Worm (Caenorhabditis elegans): Measurements from ENCODE around the gene bli-2.

The bli-2 gene

DNA sequence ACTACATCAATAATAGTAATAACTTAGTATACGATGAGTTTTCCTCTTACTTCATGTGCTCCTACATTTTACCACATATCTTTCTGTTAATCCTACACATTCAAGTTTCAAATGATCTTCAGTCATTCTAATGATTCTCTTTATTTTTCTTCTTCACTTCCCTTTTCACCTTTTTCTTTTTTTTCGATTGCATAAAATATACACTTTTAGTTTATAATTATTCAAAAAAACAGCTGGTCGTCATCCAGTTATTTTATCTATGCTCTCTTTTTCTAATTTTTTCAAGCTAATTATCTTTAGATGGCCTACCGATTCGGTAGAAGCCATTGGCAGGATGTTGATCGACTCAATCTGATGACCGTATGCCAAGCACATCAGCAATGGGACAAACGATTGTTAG, 2.0 kb upstream of the bli-2 start, which contains the start of gene F59E12.1:
Gene F59E12.1 (plus strand): TSS at position 301 of the 400 bp plus-strand sequence.
- no peak for TF ChIP-seq ham-2 (GFP tag; optimal IDR thresholded peaks at IDR 0.05)
- no peak for TF ChIP-seq unc-120 (tag; optimal IDR thresholded peaks at IDR 0.05; ENCODE audit: poor library complexity, severe bottlenecking)
- no peak for TF ChIP-seq sptf-1 (tag; optimal IDR thresholded peaks at IDR 0.05)
- TF ChIP-seq M03D4.4 (tag; optimal IDR thresholded peaks at IDR 0.05): no peak
- no peak for TF ChIP-seq lin-32 (GFP tag; optimal IDR thresholded peaks at IDR 0.05)
- TF ChIP-seq ztf-11 (tag; optimal IDR thresholded peaks at IDR 0.05): no peak
- no peak for TF ChIP-seq ces-1 (GFP tag; optimal IDR thresholded peaks at IDR 0.05)
- no peak for TF ChIP-seq elt-3 (tag; optimal IDR thresholded peaks at IDR 0.05)
- no peak for TF ChIP-seq nhr-76 (tag; optimal IDR thresholded peaks at IDR 0.05)
- TF ChIP-seq nhr-12 (tag; optimal IDR thresholded peaks at IDR 0.05): no peak
- no peak for TF ChIP-seq cnd-1 (tag; optimal IDR thresholded peaks at IDR 0.05)
- TF ChIP-seq ceh-39 (tag; optimal IDR thresholded peaks at IDR 0.05): no peak
- no peak for TF ChIP-seq blmp-1 (tag; optimal IDR thresholded peaks at IDR 0.05)
- no peak for TF ChIP-seq zip-8 (tag; optimal IDR thresholded peaks at IDR 0.05)
- no peak for TF ChIP-seq mab-5 (tag; optimal IDR thresholded peaks at IDR 0.05)
- no peak for TF ChIP-seq ceh-43 (GFP tag; optimal IDR thresholded peaks at IDR 0.05)
- TF ChIP-seq mep-1 (tag; optimal IDR thresholded peaks at IDR 0.05): no peak
- no peak for TF ChIP-seq flh-1 (GFP tag; optimal IDR thresholded peaks at IDR 0.05)
- no peak for TF ChIP-seq pha-4 (tag; optimal IDR thresholded peaks at IDR 0.05)

ce11 chrII:5651426-5651825, 808 bp downstream of the bli-2 start:
- TF ChIP-seq pha-4 (tag; optimal IDR thresholded peaks at IDR 0.05): no peak
- TF ChIP-seq hlh-1 (tag; optimal IDR thresholded peaks at IDR 0.05): no peak
- no peak for TF ChIP-seq unc-39 (tag; optimal IDR thresholded peaks at IDR 0.05)
- no peak for TF ChIP-seq ceh-39 (tag; optimal IDR thresholded peaks at IDR 0.05)
- TF ChIP-seq ham-2 (GFP tag; optimal IDR thresholded peaks at IDR 0.05): no peak
- no peak for TF ChIP-seq unc-120 (tag; optimal IDR thresholded peaks at IDR 0.05; ENCODE audit: poor library complexity, severe bottlenecking)

- TF ChIP-seq sptf-1 (tag; optimal IDR thresholded peaks at IDR 0.05) (peak; percentile 32), pha-4 (tag; optimal IDR thresholded peaks at IDR 0.05) (peak; percentile 28), lin-13 (tag; optimal IDR thresholded peaks at IDR 0.05) (peak; percentile 6), lsy-2 (tag; optimal IDR thresholded peaks at IDR 0.05) (peak; percentile 80), ceh-43 (GFP tag; optimal IDR thresholded peaks at IDR 0.05) (no peak), ceh-39 (tag; optimal IDR thresholded peaks at IDR 0.05) (peak; percentile 96), nhr-2 (tag; optimal IDR thresholded peaks at IDR 0.05) (peak; percentile 23), M03D4.4 (tag; optimal IDR thresholded peaks at IDR 0.05) (no peak), zip-8 (tag; optimal IDR thresholded peaks at IDR 0.05) (no peak), unc-62 (GFP tag; optimal IDR thresholded peaks at IDR 0.05) (peak; percentile 1), mls-2 (tag; optimal IDR thresholded peaks at IDR 0.05) (no peak), elt-1 (tag; optimal IDR thresholded peaks at IDR 0.05; ENCODE audit: borderline replicate concordance, insufficient read depth) (no peak), ztf-11 (tag; optimal IDR thresholded peaks at IDR 0.05) (no peak), nhr-237 (tag; optimal IDR thresholded peaks at IDR 0.05) (peak; percentile 40), elt-3 (tag; optimal IDR thresholded peaks at IDR 0.05) (no peak), ceh-83 (GFP tag; optimal IDR thresholded peaks at IDR 0.05) (no peak), nhr-12 (tag; optimal IDR thresholded peaks at IDR 0.05) (no peak), ces-1 (GFP tag; optimal IDR thresholded peaks at IDR 0.05) (no peak), flh-1 (GFP tag; optimal IDR thresholded peaks at IDR 0.05) (no peak), sem-2 (GFP tag; optimal IDR thresholded peaks at IDR 0.05) (no peak), snpc-4 (tag; optimal IDR thresholded peaks at IDR 0.05) (no peak), ham-2 (GFP tag; optimal IDR thresholded peaks at IDR 0.05) (no peak), nhr-28 (tag; optimal IDR thresholded peaks at IDR 0.05) (no peak), hlh-1 (tag; optimal IDR thresholded peaks at IDR 0.05) (peak; percentile 76), bed-3 (GFP tag; optimal IDR thresholded peaks at IDR 0.05) (no peak), drap-1 (GFP tag; optimal IDR thresholded peaks at IDR 0.05) (no peak), lin-32 (GFP tag; optimal IDR thresholded peaks at IDR 0.05) (no peak), mab-5 (tag; optimal IDR thresholded peaks at IDR 0.05) (no peak), cnd-1 (tag; optimal IDR thresholded peaks at IDR 0.05) (no peak), unc-39 (tag; optimal IDR thresholded peaks at IDR 0.05) (no peak), mep-1 (tag; optimal IDR thresholded peaks at IDR 0.05) (peak; percentile 88), nhr-76 (tag; optimal IDR thresholded peaks at IDR 0.05) (no peak), blmp-1 (tag; optimal IDR thresholded peaks at IDR 0.05) (no peak), tbx-8 (GFP tag; optimal IDR thresholded peaks at IDR 0.05) (no peak), unc-120 (tag; optimal IDR thresholded peaks at IDR 0.05; ENCODE audit: poor library complexity, severe bottlenecking) (no peak)
These were observed 2.8 kb downstream of the bli-2 start, which contains the start of the genes sam-4, F59E12.17 and zyg-1 for ce11 chrII:5649236-5650004. sam-4 (minus strand) TSS chrII:5649286. F59E12.17 (minus strand) TSS chrII:5649470. zyg-1 (plus strand) TSS chrII:5649748.

Measured in whole organism, mixed stage, embryonic.